Fruit fly (Drosophila melanogaster): ENCODE measurements around the gene Pi3K92E.

DNA sequence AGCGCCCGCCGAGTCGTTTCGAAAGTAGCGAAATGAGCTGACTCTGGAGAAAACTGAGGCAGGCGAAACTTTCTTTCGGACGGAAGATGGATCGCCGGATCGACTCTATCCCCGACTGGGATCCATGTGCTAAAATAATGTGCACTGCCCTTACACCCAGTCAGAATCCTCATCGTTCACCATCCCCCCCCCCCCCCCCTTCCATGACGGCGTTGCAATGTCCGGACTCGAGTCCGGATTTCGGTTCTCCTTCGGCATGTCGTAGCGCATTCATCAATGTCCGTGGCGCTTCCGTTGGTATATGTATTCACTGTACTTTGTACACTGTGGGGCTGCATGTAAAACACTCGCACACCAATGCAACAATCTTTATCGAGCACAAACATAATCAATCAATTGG, 29.5 kb downstream of the Pi3K92E start:
- TF ChIP-seq CG7101 (tag; optimal IDR thresholded peaks at IDR 0.05), result no peak
- TF ChIP-seq Crg-1 (GFP tag; optimal IDR thresholded peaks at IDR 0.05), result no peak
